Worm (Caenorhabditis elegans): ENCODE data around the gene rars-2.

DNA sequence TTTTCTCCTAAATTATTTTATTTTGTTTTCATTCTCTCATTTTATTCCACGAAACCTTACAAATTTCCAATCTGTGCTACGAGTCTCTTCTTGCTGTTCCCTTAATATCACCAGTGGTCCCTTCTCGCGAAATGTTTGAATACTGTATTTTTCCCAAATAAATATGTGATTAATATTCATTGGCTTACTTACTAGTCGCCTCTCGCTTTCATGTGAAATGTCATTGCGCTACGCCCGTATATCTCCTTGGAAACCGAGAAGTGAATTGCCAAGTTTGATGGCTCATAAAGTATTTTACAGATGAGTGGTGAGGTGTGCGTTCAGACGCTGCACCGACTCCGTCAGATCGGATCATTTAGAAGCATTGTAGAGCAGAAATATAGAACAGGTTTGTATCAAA, at the start of gene rars-2:
- TF ChIP-seq aly-2 (tag; optimal IDR thresholded peaks at IDR 0.05), result no peak
- TF ChIP-seq nhr-237 (tag; optimal IDR thresholded peaks at IDR 0.05), result no peak
- no peak for TF ChIP-seq unc-130 (tag; optimal IDR thresholded peaks at IDR 0.05)
- no peak for TF ChIP-seq lin-35 (GFP tag; optimal IDR thresholded peaks at IDR 0.05)
- no peak for TF ChIP-seq nhr-77 (tag; optimal IDR thresholded peaks at IDR 0.05)
- no peak for TF ChIP-seq fos-1 (tag; optimal IDR thresholded peaks at IDR 0.05)
- TF ChIP-seq unc-62 (GFP tag; optimal IDR thresholded peaks at IDR 0.05), result no peak
- no peak for TF ChIP-seq nhr-76 (tag; optimal IDR thresholded peaks at IDR 0.05)
- no peak for TF ChIP-seq dpl-1 (GFP tag; optimal IDR thresholded peaks at IDR 0.05)

Measured in whole organism, L1 larva.